Worm (Caenorhabditis elegans): ENCODE measurements around the gene nlp-63.

The nlp-63 gene

ce11 chrII:10203765-10204164 is 48.6 kb downstream of the nlp-63 start:
- TF ChIP-seq nhr-6 (tag; optimal IDR thresholded peaks at IDR 0.05): no peak
- TF ChIP-seq nhr-129 (tag; optimal IDR thresholded peaks at IDR 0.05): no peak
- TF ChIP-seq blmp-1 (tag; optimal IDR thresholded peaks at IDR 0.05; ENCODE audit: insufficient read depth): peak; percentile 50
- TF ChIP-seq nhr-25 (tag; optimal IDR thresholded peaks at IDR 0.05): no peak

ce11 chrII:10204428-10205049 is 49.3 kb downstream of the nlp-63 start:
- no peak for TF ChIP-seq unc-39 (tag; optimal IDR thresholded peaks at IDR 0.05)
- no peak for TF ChIP-seq aly-2 (tag; optimal IDR thresholded peaks at IDR 0.05)
- TF ChIP-seq F13H6.1 (tag; optimal IDR thresholded peaks at IDR 0.05): peak; percentile 54
- peak; percentile 74 for TF ChIP-seq nhr-129 (tag; optimal IDR thresholded peaks at IDR 0.05)
- TF ChIP-seq lsy-2 (tag; optimal IDR thresholded peaks at IDR 0.05): peak in 1 of 2 experiments; percentile 11
- TF ChIP-seq sma-3 (GFP tag; optimal IDR thresholded peaks at IDR 0.05): no peak
